Worm (Caenorhabditis elegans) whole organism, mixed stage, embryonic: Measurements from ENCODE around the gene F36G3.3.

Experiments used
- ces-1 ChIP-seq: fragments of 150-350 bp; optimal IDR thresholded peaks from 2 replicates; lab custom pipeline; 2014; ENCODE audit warnings: missing biosample characterization, missing genetic modification reagents, missing genetic modification characterization
- elt-3 ChIP-seq: fragments of 150-350 bp; optimal IDR thresholded peaks from 2 replicates; lab custom pipeline; 2014; ENCODE audit warnings: missing biosample characterization, missing genetic modification characterization
- flh-1 ChIP-seq: fragments of 200-800 bp; sonication (Bioruptor generic); optimal IDR thresholded peaks from 2 replicates; lab custom pipeline; 2018; ENCODE audit warnings: mild to moderate bottlenecking, missing genetic modification characterization, moderate library complexity, missing compliant biosample characterization
- hlh-1 ChIP-seq: fragments of 150-350 bp; optimal IDR thresholded peaks from 2 replicates; lab custom pipeline; 2014; ENCODE audit warnings: missing biosample characterization, missing genetic modification reagents, missing genetic modification characterization
- lin-13 ChIP-seq: fragments of 150-350 bp; optimal IDR thresholded peaks from 2 replicates; lab custom pipeline; 2014; ENCODE audit warnings: missing biosample characterization, missing genetic modification characterization
- lsy-2 ChIP-seq: fragments of 150-350 bp; optimal IDR thresholded peaks from 2 replicates; lab custom pipeline; 2014; ENCODE audit warnings: missing biosample characterization, missing genetic modification characterization
- nhr-2 ChIP-seq: fragments of 150-350 bp; optimal IDR thresholded peaks from 2 replicates; lab custom pipeline; 2014; ENCODE audit warnings: missing biosample characterization, missing genetic modification characterization
- nhr-28 ChIP-seq: fragments of 150-350 bp; optimal IDR thresholded peaks from 2 replicates; lab custom pipeline; 2014; ENCODE audit warnings: missing biosample characterization, missing genetic modification characterization
- nhr-76 ChIP-seq: sonication (generic microtip); optimal IDR thresholded peaks from 2 replicates; lab custom pipeline; 2017; ENCODE audit warnings: missing biosample characterization, missing genetic modification characterization
- pha-4 ChIP-seq: fragments of 150-350 bp; optimal IDR thresholded peaks from 2 replicates; lab custom pipeline; 2018; ENCODE audit warnings: missing biosample characterization, missing genetic modification reagents, missing genetic modification characterization
- snpc-4 ChIP-seq: fragments of 150-350 bp; optimal IDR thresholded peaks from 2 replicates; lab custom pipeline; 2014; ENCODE audit warnings: missing biosample characterization, missing genetic modification characterization
- unc-39 ChIP-seq: fragments of 150-350 bp; optimal IDR thresholded peaks from 2 replicates; lab custom pipeline; 2014; ENCODE audit warnings: missing biosample characterization, missing genetic modification characterization
- unc-62 ChIP-seq: fragments of 150-350 bp; optimal IDR thresholded peaks from 2 replicates; lab custom pipeline; 2014; ENCODE audit warnings: missing biosample characterization, missing genetic modification reagents, missing genetic modification characterization
- ztf-11 ChIP-seq: fragments of 150-350 bp; optimal IDR thresholded peaks from 2 replicates; lab custom pipeline; 2014; ENCODE audit warnings: missing biosample characterization, missing genetic modification characterization

DNA sequence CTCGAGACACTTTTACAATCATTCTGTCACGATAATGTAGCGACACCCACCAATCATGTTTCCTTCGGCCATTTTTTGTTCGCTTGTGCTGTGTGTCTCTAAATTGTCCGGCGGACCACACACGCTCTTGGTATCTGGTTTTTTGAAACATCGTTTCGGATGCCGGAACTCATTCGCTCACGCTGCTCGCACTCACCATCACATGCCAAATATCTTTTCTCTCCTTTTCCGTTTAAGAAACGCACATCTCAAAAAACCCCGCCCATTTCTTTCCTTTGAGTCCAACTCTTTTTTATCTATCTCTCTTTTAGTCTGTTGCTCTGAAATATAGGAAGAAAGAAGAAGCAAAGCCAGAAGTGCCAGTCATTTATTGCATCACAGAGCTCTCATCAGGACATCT lies at the start of gene F36G3.3:
- TF ChIP-seq ces-1 (GFP tag; lab: Kevin White, UChicago): peak; percentile 1
- no peak for TF ChIP-seq pha-4 (tag; lab: Kevin White, UChicago)
- no peak for TF ChIP-seq unc-62 (GFP tag; lab: Kevin White, UChicago)
- TF ChIP-seq lsy-2: no peak
- no peak for TF ChIP-seq nhr-76 (tag; lab: Kevin White, UChicago)
- no peak for TF ChIP-seq nhr-28 (tag; lab: Kevin White, UChicago)
- no peak for TF ChIP-seq nhr-2 (tag; lab: Kevin White, UChicago)
- TF ChIP-seq lin-13 (tag; lab: Kevin White, UChicago): no peak
- TF ChIP-seq hlh-1 (tag; lab: Kevin White, UChicago): no peak
- no peak for TF ChIP-seq unc-39 (tag; lab: Kevin White, UChicago)
- no peak for TF ChIP-seq snpc-4 (tag; lab: Kevin White, UChicago)
- no peak for TF ChIP-seq flh-1
- TF ChIP-seq ztf-11 (tag; lab: Kevin White, UChicago): no peak
- TF ChIP-seq elt-3 (tag; lab: Kevin White, UChicago): no peak
